Fruit fly (Drosophila melanogaster) whole organism, embryonic: ENCODE results near the gene spas.

ENCODE experiments used
- Spps ChIP-seq: fragments of 200-800 bp; sonication (Bioruptor generic); optimal IDR thresholded peaks from 2 replicates; lab custom pipeline; 2018; ENCODE audit warnings: missing biosample characterization, mild to moderate bottlenecking, missing genetic modification characterization
- fru ChIP-seq: fragments of >200 bp; optimal IDR thresholded peaks from 2 replicates; lab custom pipeline; 2017
- tup ChIP-seq: fragments of 200-800 bp; sonication (Bioruptor generic); optimal IDR thresholded peaks from 2 replicates; lab custom pipeline; 2016; ENCODE audit warnings: missing biosample characterization, mild to moderate bottlenecking, missing genetic modification characterization, moderate library complexity

DNA sequence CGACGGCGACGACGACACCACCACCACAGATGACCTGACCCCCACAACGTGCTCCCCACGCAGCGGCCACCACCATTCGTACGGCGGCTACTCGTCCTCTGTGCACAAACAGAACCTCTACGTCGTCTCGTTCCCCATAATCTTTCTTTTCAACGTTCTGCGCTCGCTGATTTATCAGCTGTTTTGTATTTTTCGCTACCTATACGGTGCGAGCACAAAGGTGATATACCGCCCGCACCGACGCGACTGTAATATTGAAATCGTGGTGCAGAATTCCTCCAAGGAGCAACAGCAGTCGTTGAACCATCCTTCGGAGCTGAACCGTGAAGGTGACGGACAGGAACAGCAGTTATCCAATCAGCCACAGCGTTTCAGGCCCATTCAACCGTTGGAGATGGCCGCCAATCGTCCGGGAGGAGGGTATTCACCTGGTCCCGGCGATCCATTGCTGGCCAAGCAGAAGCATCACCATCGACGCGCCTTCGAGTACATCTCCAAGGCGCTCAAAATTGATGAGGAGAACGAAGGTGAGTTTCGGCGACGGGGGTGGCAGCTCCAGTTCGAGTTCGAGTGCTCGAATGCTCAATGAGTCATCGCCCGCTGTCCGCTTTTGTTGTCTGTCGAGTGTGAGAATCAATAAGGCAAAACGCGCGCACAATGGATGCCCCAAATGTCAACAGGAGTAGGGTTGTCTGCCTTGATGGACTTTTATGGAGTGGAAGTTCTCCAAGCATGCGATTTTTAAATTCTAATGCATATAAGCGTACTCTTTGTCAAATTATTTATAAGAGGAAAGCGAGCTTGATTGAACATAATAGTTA, 931 bp downstream of the spas start, which contains the start of gene Miro:
- TF ChIP-seq tup (no peak), fru (lab: Kevin White, UChicago) (no peak), Spps (tag; lab: Kevin White, UChicago) (no peak)
